Worm (Caenorhabditis elegans): Measurements from ENCODE around the gene T05A8.6.

T05A8.6 gene

DNA sequence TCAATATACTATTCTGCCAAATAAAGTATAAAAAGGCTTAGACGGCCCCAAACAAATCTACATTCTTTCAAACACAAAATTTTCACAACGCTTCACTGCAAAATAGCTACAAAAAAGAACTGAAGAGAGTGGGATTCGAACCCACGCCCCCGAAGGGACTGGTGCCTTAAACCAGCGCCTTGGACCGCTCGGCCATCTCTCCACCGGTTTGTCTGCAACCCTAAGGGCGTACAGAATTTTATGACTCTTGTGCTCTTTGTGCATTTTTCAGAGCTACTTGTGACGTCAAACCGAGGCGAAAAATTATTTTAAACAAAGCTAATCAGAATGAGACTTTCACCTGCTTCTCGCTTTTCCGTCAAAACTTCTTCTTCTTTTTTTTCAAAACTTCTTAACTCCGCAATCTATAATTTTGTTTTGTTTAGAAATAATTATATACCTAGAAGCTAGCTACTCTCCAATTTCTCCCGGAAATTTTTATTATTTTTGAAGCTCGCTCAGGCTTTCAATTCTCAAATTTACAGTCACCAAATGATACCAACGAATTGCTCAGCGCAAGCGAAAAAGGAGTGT lies 3.3 kb downstream of the T05A8.6 start, which contains the start of gene T05A8.8:
T05A8.8 (plus strand) TSS at position 523 of the 573 bp plus-strand sequence.
- no peak for TF ChIP-seq W03F9.2 (tag; optimal IDR thresholded peaks at IDR 0.05)
- TF ChIP-seq dao-5 (tag; optimal IDR thresholded peaks at IDR 0.05), result no peak
- TF ChIP-seq him-1 (tag; optimal IDR thresholded peaks at IDR 0.05), result no peak

DNA sequence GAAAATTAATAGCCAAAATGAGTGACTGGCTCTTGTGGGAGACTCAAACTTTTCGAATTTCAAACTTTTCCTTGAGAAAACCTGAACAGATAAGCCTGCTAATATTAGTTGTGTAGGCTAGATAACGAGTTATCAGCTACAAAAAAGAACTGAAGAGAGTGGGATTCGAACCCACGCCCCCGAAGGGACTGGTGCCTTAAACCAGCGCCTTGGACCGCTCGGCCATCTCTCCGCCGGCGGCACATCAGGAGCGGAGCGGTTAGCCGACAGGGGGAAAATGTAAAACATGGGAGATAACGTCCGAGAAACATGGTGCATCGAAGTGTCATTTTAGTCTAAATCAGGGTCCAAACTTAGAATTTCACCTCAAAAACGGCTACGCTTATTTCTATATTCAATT lies 3.9 kb downstream of the T05A8.6 start:
- TF ChIP-seq W03F9.2 (tag; optimal IDR thresholded peaks at IDR 0.05), result no peak
- no peak for TF ChIP-seq dao-5 (tag; optimal IDR thresholded peaks at IDR 0.05)
- TF ChIP-seq him-1 (tag; optimal IDR thresholded peaks at IDR 0.05), result no peak

DNA sequence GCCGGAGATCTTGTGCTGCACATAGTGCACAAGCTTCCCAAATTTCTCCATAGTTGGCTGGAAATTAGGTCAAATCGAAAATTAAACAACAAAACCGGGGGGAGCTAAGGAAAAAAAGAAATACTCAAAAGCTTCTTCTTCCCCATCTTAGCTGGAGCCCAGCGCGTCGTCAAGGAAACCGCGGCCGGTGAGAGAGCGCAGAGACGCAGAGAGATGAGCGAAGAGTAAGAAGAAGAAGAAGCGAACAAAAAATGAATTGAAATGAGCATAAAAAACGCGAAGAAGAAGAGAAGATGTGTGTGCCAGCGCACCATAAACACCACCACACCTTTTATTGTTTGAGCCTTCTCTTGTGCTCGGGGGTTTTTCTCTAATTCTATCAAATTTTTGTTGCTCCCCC lies 4.3 kb downstream of the T05A8.6 start, which contains the start of gene wdr-31:
wdr-31 (minus strand) TSS at position 101 of the 400 bp plus-strand sequence.
- TF ChIP-seq him-1 (tag; optimal IDR thresholded peaks at IDR 0.05), result no peak
- TF ChIP-seq dao-5 (tag; optimal IDR thresholded peaks at IDR 0.05), result no peak
- TF ChIP-seq W03F9.2 (tag; optimal IDR thresholded peaks at IDR 0.05), result no peak

DNA sequence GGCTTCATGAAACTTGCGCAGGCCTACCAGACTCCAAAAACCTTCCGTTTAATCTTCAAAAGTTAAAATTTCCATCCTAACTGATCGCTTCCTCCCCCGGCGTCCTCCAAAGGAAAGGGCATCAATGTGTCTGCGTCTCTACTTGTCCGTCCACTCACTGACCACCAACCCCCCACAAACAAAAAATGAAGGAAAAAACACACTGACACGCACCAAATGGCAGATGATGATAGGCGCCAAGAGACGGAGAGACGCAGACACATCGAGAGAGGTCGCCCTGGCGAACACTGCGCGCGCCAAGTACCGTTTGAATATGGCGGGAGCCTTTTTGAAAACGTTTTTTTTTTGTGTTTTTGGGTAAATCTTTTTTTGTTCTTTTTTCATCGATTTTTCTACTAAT lies 4.8 kb downstream of the T05A8.6 start:
- no peak for TF ChIP-seq him-1 (tag; optimal IDR thresholded peaks at IDR 0.05)
- TF ChIP-seq W03F9.2 (tag; optimal IDR thresholded peaks at IDR 0.05), result no peak
- TF ChIP-seq dao-5 (tag; optimal IDR thresholded peaks at IDR 0.05), result no peak

DNA sequence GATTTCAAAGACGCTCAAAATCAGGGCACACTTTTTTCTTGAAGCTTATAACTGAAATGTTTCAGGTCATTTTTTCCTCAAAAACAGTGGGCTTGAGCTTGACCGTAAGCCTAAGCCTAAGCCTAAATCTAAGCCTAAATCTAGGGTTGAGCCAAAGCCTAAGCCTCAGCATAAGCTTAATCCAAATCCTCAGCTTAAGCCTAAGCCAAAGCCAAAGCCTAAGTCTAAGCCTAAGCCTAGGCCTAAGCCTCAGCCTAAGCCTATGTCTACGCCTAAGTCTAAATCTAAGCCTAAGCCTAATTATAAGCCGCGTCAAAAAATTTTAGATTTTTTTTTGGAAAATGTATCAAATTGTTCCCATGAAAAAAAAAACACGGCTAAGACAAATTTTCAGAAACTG lies 5.3 kb downstream of the T05A8.6 start:
- TF ChIP-seq him-1 (tag; optimal IDR thresholded peaks at IDR 0.05), result no peak
- TF ChIP-seq W03F9.2 (tag; optimal IDR thresholded peaks at IDR 0.05), result no peak
- TF ChIP-seq dao-5 (tag; optimal IDR thresholded peaks at IDR 0.05), result no peak

DNA sequence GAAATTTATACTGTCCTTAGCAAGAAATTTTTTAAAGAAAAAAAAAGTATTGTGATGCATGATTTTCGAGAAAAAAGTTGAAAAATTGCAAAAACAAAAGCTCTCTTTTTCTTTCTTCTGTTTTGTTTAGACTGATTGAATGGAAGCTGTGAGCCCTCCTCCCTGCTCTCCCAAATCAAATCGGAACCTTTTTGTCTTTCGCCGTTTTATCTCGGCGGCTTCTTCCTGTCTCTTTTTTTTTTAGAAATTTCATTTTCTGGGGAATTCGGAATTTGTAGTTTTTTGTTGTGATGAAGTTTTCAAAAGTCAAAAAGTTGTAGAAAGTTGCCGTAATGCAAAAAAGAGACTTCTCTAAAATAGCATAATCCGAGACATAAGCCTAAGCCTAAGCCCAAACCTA lies 8.9 kb downstream of the T05A8.6 start:
- no peak for TF ChIP-seq W03F9.2 (tag; optimal IDR thresholded peaks at IDR 0.05)
- TF ChIP-seq him-1 (tag; optimal IDR thresholded peaks at IDR 0.05), result no peak
- TF ChIP-seq dao-5 (tag; optimal IDR thresholded peaks at IDR 0.05), result no peak

DNA sequence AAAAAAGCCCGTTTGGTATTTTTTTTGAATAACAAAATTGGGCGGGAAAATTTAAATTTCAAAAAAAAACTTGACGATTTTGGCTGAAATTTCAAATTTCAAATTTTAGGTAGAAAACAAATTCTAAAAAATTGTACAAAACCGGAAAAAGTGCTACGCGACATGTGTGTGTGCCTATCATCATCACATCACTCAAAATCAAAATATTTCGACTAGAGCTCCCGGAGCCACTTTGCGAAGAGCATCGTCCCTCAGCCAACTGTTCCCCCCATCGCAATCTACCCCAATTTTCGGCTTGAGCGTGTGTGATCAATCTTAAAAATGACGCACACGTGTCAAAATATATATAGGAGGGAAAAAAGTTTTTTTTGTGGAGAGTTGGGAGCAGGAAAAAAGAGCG lies 12.7 kb downstream of the T05A8.6 start:
- no peak for TF ChIP-seq W03F9.2 (tag; optimal IDR thresholded peaks at IDR 0.05)
- no peak for TF ChIP-seq dao-5 (tag; optimal IDR thresholded peaks at IDR 0.05)
- no peak for TF ChIP-seq him-1 (tag; optimal IDR thresholded peaks at IDR 0.05)

DNA sequence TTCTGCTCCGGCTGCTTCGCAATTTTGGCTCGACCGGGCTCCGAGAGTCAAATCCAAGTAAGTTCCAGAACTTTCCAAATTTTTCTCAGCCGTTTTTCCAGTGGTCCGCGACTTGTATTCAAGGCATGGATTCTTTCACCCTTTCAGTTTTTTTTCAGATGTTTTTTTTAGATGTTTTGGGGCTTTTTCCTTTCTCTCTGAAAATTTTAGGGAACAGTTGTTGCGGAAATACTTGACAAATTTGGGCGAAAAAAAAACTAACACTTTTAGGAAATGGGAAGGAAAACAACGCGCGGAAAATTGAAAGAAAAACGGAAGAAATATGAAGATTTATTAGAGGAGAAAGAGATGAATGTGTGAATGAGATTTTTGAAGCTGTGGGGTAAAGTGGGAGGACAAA lies 14.0 kb downstream of the T05A8.6 start, which contains the start of the genes T05A8.11 and nep-2:
T05A8.11 (minus strand) TSS at position 101 of the 400 bp plus-strand sequence.
nep-2 (minus strand) TSS at position 192 of the 400 bp plus-strand sequence.
- TF ChIP-seq dao-5 (tag; optimal IDR thresholded peaks at IDR 0.05) (no peak), W03F9.2 (tag; optimal IDR thresholded peaks at IDR 0.05) (no peak), him-1 (tag; optimal IDR thresholded peaks at IDR 0.05) (no peak)

DNA sequence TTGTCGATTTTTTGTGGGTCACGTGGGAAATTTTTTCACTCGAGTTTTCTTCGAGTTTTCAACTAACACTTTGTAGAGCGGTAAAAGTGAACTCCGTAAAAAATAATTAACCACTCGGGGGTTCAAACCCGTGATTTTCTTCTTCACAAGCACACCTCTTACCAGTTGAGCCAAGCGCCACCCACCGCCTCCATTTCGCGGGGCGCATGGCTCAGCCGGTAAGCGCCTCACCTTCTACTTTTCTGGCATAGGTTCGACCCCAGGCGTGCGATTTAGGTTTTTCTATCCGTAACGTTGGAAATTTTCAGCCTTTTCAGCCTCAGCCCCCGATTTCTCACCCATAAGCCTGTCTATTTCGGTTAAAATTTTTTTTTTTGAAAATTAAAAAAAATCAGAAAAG lies 17.5 kb downstream of the T05A8.6 start:
- no peak for TF ChIP-seq dao-5 (tag; optimal IDR thresholded peaks at IDR 0.05)
- TF ChIP-seq W03F9.2 (tag; optimal IDR thresholded peaks at IDR 0.05), result no peak
- TF ChIP-seq him-1 (tag; optimal IDR thresholded peaks at IDR 0.05), result no peak

DNA sequence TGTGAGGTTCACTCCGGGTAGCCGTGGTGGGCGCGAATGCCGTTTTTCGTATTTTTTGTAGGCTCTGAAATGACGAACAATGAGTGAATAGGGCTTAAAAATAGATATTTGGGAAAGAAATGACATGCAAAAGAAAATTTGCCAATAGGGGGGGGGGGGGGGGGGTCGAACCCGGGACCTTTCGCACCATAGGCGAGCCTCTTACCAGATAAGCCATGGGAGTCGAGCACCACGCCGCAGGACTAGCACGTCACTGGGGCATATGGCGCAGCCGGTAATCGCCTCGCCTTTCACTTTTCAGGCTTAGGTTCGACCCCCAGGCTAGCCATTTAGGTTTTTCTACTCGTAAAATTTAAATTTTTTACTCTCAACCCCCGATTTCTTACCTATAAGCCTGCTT lies 20.3 kb downstream of the T05A8.6 start:
- no peak for TF ChIP-seq dao-5 (tag; optimal IDR thresholded peaks at IDR 0.05)
- no peak for TF ChIP-seq him-1 (tag; optimal IDR thresholded peaks at IDR 0.05)
- TF ChIP-seq W03F9.2 (tag; optimal IDR thresholded peaks at IDR 0.05), result no peak

DNA sequence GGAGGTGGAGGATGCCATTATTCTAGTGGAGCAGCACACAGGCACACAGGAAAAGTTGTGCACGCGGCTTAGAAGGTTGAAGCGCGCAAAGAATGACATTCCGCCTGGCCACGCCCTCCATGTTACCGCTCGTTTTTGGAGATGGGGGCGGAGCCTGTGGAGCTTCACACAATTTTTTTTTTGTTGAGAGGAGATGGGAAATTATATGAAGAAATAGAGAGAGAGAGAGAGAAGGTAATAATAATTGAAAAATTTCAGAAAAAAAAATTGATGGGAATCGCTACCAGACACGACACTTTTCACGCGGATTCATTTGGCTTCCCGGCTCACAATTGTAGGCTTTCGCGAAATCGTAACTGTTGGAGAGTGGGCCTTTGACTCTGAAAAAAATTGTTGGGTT lies 22.2 kb downstream of the T05A8.6 start, which contains the start of gene T05A8.3:
T05A8.3 (minus strand) TSS at position 101 of the 400 bp plus-strand sequence.
- TF ChIP-seq W03F9.2 (tag; optimal IDR thresholded peaks at IDR 0.05) (no peak), him-1 (tag; optimal IDR thresholded peaks at IDR 0.05) (no peak), dao-5 (tag; optimal IDR thresholded peaks at IDR 0.05) (no peak)

DNA sequence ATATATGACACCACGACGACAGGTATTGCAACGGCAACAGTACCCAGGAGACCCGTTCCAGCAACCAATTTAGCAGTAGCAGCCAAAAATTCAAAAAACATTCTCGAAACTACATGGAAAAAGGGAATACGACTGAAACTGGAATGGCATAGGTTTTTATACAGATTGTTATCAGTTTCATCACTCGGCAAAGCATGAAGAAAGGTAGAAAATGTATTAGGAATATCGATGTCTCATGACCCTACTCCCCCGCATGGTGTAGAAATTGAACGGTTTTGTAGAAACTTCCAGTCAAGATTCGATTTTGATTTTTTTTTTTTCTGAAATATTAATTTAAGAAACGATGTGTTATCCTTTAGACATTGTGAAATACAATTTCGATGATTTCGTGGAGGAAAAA lies 28.6 kb downstream of the T05A8.6 start, which contains the start of gene T05A8.2:
T05A8.2 (minus strand) TSS at position 101 of the 400 bp plus-strand sequence.
- TF ChIP-seq him-1 (tag; optimal IDR thresholded peaks at IDR 0.05) (no peak), dao-5 (tag; optimal IDR thresholded peaks at IDR 0.05) (no peak), W03F9.2 (tag; optimal IDR thresholded peaks at IDR 0.05) (no peak)

DNA sequence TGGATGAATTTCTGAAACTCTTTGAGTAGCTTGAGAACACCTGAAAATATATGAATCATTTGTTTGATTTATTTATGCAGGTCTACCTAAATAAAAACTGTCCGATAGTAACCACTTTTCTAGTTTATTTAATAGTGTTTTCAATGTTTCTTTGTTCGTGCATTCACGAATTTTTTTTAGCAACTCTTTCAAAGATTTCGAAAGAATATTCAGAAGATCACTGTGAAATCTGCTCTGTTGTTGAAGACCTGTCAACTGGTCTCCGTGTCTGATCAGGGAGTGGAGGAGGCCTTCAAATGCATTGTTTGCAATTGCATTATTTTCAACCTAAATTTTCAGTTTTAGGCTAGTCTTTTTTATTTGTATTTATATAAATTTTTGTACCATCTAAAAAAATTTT lies 29.6 kb downstream of the T05A8.6 start, which contains the start of gene T05A8.1:
T05A8.1 (minus strand) TSS at position 101 of the 400 bp plus-strand sequence.
- TF ChIP-seq him-1 (tag; optimal IDR thresholded peaks at IDR 0.05) (no peak), W03F9.2 (tag; optimal IDR thresholded peaks at IDR 0.05) (no peak), dao-5 (tag; optimal IDR thresholded peaks at IDR 0.05) (no peak)

DNA sequence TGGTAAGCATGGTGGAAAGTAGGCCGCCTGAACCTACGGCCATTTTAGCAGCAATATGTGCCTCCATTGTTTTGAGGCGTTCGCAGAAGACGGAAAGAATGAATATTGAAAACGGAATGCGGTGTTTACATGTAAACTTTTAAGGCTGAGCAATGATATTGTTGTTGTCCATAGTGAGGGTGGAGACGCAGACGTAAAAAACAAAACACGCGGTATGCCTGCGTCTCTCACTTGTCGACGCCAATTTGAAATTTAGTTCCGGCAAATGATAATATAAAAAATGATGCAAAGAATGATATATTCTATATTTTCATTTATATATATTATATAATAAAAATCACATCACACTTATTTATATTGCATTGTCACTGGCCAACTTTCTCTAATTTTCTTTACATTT lies 31.6 kb downstream of the T05A8.6 start, which contains the start of gene Y47G7B.2:
Y47G7B.2 (minus strand) TSS at position 143 of the 400 bp plus-strand sequence.
- no peak for TF ChIP-seq dao-5 (tag; optimal IDR thresholded peaks at IDR 0.05)
- TF ChIP-seq him-1 (tag; optimal IDR thresholded peaks at IDR 0.05), result no peak
- TF ChIP-seq W03F9.2 (tag; optimal IDR thresholded peaks at IDR 0.05), result no peak

DNA sequence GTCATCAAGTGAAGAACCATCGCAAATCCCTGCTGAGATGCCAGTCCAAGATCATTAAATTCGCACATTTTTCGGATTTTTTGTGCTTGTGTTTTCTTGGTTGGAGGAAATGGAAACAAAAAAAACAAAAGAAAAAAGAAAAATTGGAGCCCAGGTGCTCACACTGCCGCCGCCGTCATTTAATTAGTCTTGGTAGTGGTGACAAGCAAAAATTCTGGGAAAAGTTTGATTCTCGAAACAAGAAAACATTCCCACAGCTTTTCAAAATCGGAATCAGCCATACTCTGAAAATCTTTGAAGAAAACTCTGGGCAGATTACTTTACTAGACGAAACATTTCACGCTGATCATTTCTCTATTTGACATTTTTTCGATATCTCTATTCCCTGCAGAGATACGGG lies 34.3 kb downstream of the T05A8.6 start, which contains the start of gene srh-128:
srh-128 (minus strand) TSS at position 101 of the 400 bp plus-strand sequence.
- TF ChIP-seq dao-5 (tag; optimal IDR thresholded peaks at IDR 0.05) (no peak), him-1 (tag; optimal IDR thresholded peaks at IDR 0.05) (no peak), W03F9.2 (tag; optimal IDR thresholded peaks at IDR 0.05) (no peak)
